Worm (Caenorhabditis elegans): ENCODE data around the gene F38H4.4.

F38H4.4 gene

ce11 chrIV:11847771-11848312 lies at the start of gene F38H4.4, which contains the start of gene F38H4.6:
F38H4.4 (plus strand) TSS chrIV:11848262.
F38H4.6 (minus strand) TSS chrIV:11847871.
- TF ChIP-seq C34B4.2 (tag; optimal IDR thresholded peaks at IDR 0.05) = no peak
- no peak for TF ChIP-seq unc-62 (GFP tag; optimal IDR thresholded peaks at IDR 0.05)
- TF ChIP-seq C16A3.4 (tag; optimal IDR thresholded peaks at IDR 0.05) = no peak
- no peak for TF ChIP-seq zag-1 (tag; optimal IDR thresholded peaks at IDR 0.05)
- TF ChIP-seq dsc-1 (tag; optimal IDR thresholded peaks at IDR 0.05) = no peak
- TF ChIP-seq nhr-77 (tag; optimal IDR thresholded peaks at IDR 0.05) = no peak
- TF ChIP-seq lin-14 (GFP tag; optimal IDR thresholded peaks at IDR 0.05) = no peak
- TF ChIP-seq snpc-4 (tag; optimal IDR thresholded peaks at IDR 0.05) = no peak
- TF ChIP-seq ztf-4 (tag; optimal IDR thresholded peaks at IDR 0.05) = no peak
- no peak for TF ChIP-seq unc-86 (tag; optimal IDR thresholded peaks at IDR 0.05)
- TF ChIP-seq fkh-8 (tag; optimal IDR thresholded peaks at IDR 0.05) = no peak
- TF ChIP-seq nhr-11 (tag; optimal IDR thresholded peaks at IDR 0.05) = no peak
- TF ChIP-seq nhr-71 (tag; optimal IDR thresholded peaks at IDR 0.05) = no peak
- no peak for TF ChIP-seq egl-13 (tag; optimal IDR thresholded peaks at IDR 0.05)
- TF ChIP-seq nhr-28 (tag; optimal IDR thresholded peaks at IDR 0.05) = no peak
- no peak for TF ChIP-seq mef-2 (tag; optimal IDR thresholded peaks at IDR 0.05)
- no peak for TF ChIP-seq vab-15 (tag; optimal IDR thresholded peaks at IDR 0.05)
- no peak for TF ChIP-seq sup-37 (GFP tag; optimal IDR thresholded peaks at IDR 0.05)
- no peak for TF ChIP-seq pag-3 (tag; optimal IDR thresholded peaks at IDR 0.05; ENCODE audit: borderline replicate concordance, insufficient read depth)
- TF ChIP-seq elt-3 (tag; optimal IDR thresholded peaks at IDR 0.05) = no peak

ce11 chrIV:11799240-11799639 lies 48.8 kb upstream of the F38H4.4 start:
- TF ChIP-seq lin-14 (GFP tag; optimal IDR thresholded peaks at IDR 0.05) (peak; percentile 72), nhr-71 (tag; optimal IDR thresholded peaks at IDR 0.05) (peak; percentile 52), pag-3 (tag; optimal IDR thresholded peaks at IDR 0.05; ENCODE audit: borderline replicate concordance, insufficient read depth) (peak; percentile 63), rnt-1 (tag; optimal IDR thresholded peaks at IDR 0.05) (peak; percentile 36), xbp-1 (tag; optimal IDR thresholded peaks at IDR 0.05) (no peak)

ce11 chrIV:11801078-11801477 lies 47.0 kb upstream of the F38H4.4 start, which contains the start of gene dyf-18:
dyf-18 (minus strand) TSS chrIV:11801178.
- no peak for TF ChIP-seq egl-13 (tag; optimal IDR thresholded peaks at IDR 0.05)
- TF ChIP-seq C34B4.2 (tag; optimal IDR thresholded peaks at IDR 0.05) = no peak
- no peak for TF ChIP-seq nhr-11 (tag; optimal IDR thresholded peaks at IDR 0.05)
- no peak for TF ChIP-seq mef-2 (tag; optimal IDR thresholded peaks at IDR 0.05)
- TF ChIP-seq nhr-20 (tag; optimal IDR thresholded peaks at IDR 0.05) = no peak
- no peak for TF ChIP-seq alr-1 (tag; optimal IDR thresholded peaks at IDR 0.05; ENCODE audit: borderline replicate concordance)
- no peak for TF ChIP-seq efl-3 (GFP tag; optimal IDR thresholded peaks at IDR 0.05)
- no peak for TF ChIP-seq tlp-1 (tag; optimal IDR thresholded peaks at IDR 0.05)
- TF ChIP-seq isw-1 (GFP tag; IDR thresholded peaks at IDR 0.05) = no peak
- TF ChIP-seq ztf-11 (tag; optimal IDR thresholded peaks at IDR 0.05) = no peak

- no peak for TF ChIP-seq nhr-76 (tag; optimal IDR thresholded peaks at IDR 0.05)
- no peak for TF ChIP-seq xbp-1 (tag; optimal IDR thresholded peaks at IDR 0.05)
- no peak for TF ChIP-seq snu-23 (GFP tag; optimal IDR thresholded peaks at IDR 0.05)
- no peak for TF ChIP-seq Y116A8C.19 (tag; optimal IDR thresholded peaks at IDR 0.05; ENCODE audit: borderline replicate concordance)
- no peak for TF ChIP-seq unc-30 (tag; optimal IDR thresholded peaks at IDR 0.05)
- no peak for TF ChIP-seq nhr-12 (tag; optimal IDR thresholded peaks at IDR 0.05)
- no peak for TF ChIP-seq fkh-8 (tag; optimal IDR thresholded peaks at IDR 0.05)
- no peak for TF ChIP-seq pag-3 (tag; optimal IDR thresholded peaks at IDR 0.05; ENCODE audit: borderline replicate concordance, insufficient read depth)
- no peak for TF ChIP-seq lin-35 (GFP tag; optimal IDR thresholded peaks at IDR 0.05)
- no peak for TF ChIP-seq dpl-1 (GFP tag; optimal IDR thresholded peaks at IDR 0.05)
- no peak for TF ChIP-seq nhr-20 (tag; optimal IDR thresholded peaks at IDR 0.05)
- no peak for TF ChIP-seq unc-62 (GFP tag; optimal IDR thresholded peaks at IDR 0.05)
- TF ChIP-seq elt-3 (tag; optimal IDR thresholded peaks at IDR 0.05) = no peak
- TF ChIP-seq grh-1 (GFP tag; IDR thresholded peaks at IDR 0.05) = no peak
- no peak for TF ChIP-seq hlh-17 (GFP tag; optimal IDR thresholded peaks at IDR 0.05; ENCODE audit: borderline replicate concordance)
- TF ChIP-seq aly-2 (tag; optimal IDR thresholded peaks at IDR 0.05) = no peak
These were observed 45.0 kb upstream of the F38H4.4 start, which contains the start of gene H01G02.4 for ce11 chrIV:11803044-11803443. H01G02.4 (minus strand) TSS chrIV:11803144.

Measured in whole organism, L1 larva.